Fruit fly (Drosophila melanogaster): ENCODE results near the gene CG6985.

The CG6985 gene

dm6 chr3R:22740930-22741329 lies at the start of gene CG6985, which contains the start of gene Dcr-1:
Gene CG6985 (plus strand): TSS chr3R:22741150.
Gene Dcr-1 (minus strand): TSS chr3R:22741091.
- TF ChIP-seq toe (GFP tag; optimal IDR thresholded peaks at IDR 0.05) (no peak), Hr96 (GFP tag; optimal IDR thresholded peaks at IDR 0.05) (no peak), bab1 (GFP tag; optimal IDR thresholded peaks at IDR 0.05) (no peak), CG12768 (GFP tag; optimal IDR thresholded peaks at IDR 0.05) (no peak), Mnt (GFP tag; optimal IDR thresholded peaks at IDR 0.05) (no peak), tj (GFP tag; optimal IDR thresholded peaks at IDR 0.05) (no peak), CG14711 (tag; optimal IDR thresholded peaks at IDR 0.05) (no peak), CG7045 (GFP tag; optimal IDR thresholded peaks at IDR 0.05) (no peak), kay (GFP tag; ENCODE audit: borderline replicate concordance) (no peak), CG11617 (GFP tag; optimal IDR thresholded peaks at IDR 0.05) (no peak), ovo (GFP tag; optimal IDR thresholded peaks at IDR 0.05) (no peak), Crg-1 (GFP tag; optimal IDR thresholded peaks at IDR 0.05) (no peak), cic (GFP tag; optimal IDR thresholded peaks at IDR 0.05) (no peak), CG33017 (tag; optimal IDR thresholded peaks at IDR 0.05) (no peak), Clk (GFP tag; optimal IDR thresholded peaks at IDR 0.05) (no peak), cnc (optimal IDR thresholded peaks at IDR 0.05) (no peak), pad (GFP tag; optimal IDR thresholded peaks at IDR 0.05) (no peak)

dm6 chr3R:22694659-22695058 lies 46.3 kb upstream of the CG6985 start, which contains the start of gene cd:
Gene cd (plus strand): TSS chr3R:22694959.
- TF ChIP-seq CG14711 (tag; optimal IDR thresholded peaks at IDR 0.05) (no peak), Clk (GFP tag; optimal IDR thresholded peaks at IDR 0.05) (no peak), ovo (GFP tag; optimal IDR thresholded peaks at IDR 0.05) (no peak), bab1 (GFP tag; optimal IDR thresholded peaks at IDR 0.05) (no peak), kay (GFP tag; ENCODE audit: borderline replicate concordance) (no peak), pad (GFP tag; optimal IDR thresholded peaks at IDR 0.05) (no peak)

DNA sequence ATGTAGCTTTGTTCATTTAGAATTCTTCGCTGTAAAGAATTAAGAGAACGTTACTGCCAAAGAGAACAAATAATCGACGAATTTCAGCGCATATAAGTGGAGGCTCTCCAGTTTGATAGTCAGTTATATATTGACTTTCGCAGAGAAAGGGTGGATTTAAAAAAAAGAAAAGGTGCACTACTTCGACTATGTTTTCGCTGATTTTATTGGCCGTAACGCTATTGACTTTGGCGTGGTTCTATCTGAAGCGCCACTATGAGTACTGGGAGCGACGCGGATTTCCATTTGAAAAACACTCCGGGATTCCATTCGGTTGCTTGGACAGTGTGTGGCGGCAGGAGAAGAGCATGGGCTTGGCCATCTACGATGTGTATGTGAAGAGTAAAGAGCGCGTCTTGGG lies 42.7 kb upstream of the CG6985 start, which contains the start of gene Cyp6d4:
Gene Cyp6d4 (plus strand): TSS at position 112 of the 400 bp plus-strand sequence.
- TF ChIP-seq bab1 (GFP tag; optimal IDR thresholded peaks at IDR 0.05) (peak; percentile 11), tj (GFP tag; optimal IDR thresholded peaks at IDR 0.05) (no peak), Hr96 (GFP tag; optimal IDR thresholded peaks at IDR 0.05) (no peak)

- no peak for TF ChIP-seq tj (GFP tag; optimal IDR thresholded peaks at IDR 0.05)
- TF ChIP-seq CG11617 (GFP tag; optimal IDR thresholded peaks at IDR 0.05), result no peak
- no peak for TF ChIP-seq CG12768 (GFP tag; optimal IDR thresholded peaks at IDR 0.05)
- no peak for TF ChIP-seq CG33017 (tag; optimal IDR thresholded peaks at IDR 0.05)
- TF ChIP-seq Hr96 (GFP tag; optimal IDR thresholded peaks at IDR 0.05), result no peak
- no peak for TF ChIP-seq CG7045 (GFP tag; optimal IDR thresholded peaks at IDR 0.05)
- no peak for TF ChIP-seq kay (GFP tag; ENCODE audit: borderline replicate concordance)
- no peak for TF ChIP-seq CG7101 (tag; optimal IDR thresholded peaks at IDR 0.05)
- no peak for TF ChIP-seq CG14711 (tag; optimal IDR thresholded peaks at IDR 0.05)
- TF ChIP-seq toe (GFP tag; optimal IDR thresholded peaks at IDR 0.05), result no peak
- TF ChIP-seq ovo (GFP tag; optimal IDR thresholded peaks at IDR 0.05), result no peak
Measured at dm6 chr3R:22701793-22702192, 39.2 kb upstream of the CG6985 start, which contains the start of the genes CG6972 and CCAP. Gene CG6972 (plus strand): TSS chr3R:22702007. Gene CCAP (minus strand): TSS chr3R:22702084.

- TF ChIP-seq Hr96 (GFP tag; optimal IDR thresholded peaks at IDR 0.05) (no peak), Mnt (GFP tag; optimal IDR thresholded peaks at IDR 0.05) (no peak), kay (GFP tag; ENCODE audit: borderline replicate concordance) (no peak), toe (GFP tag; optimal IDR thresholded peaks at IDR 0.05) (no peak), cic (GFP tag; optimal IDR thresholded peaks at IDR 0.05) (no peak), CG12768 (GFP tag; optimal IDR thresholded peaks at IDR 0.05) (no peak), ovo (GFP tag; optimal IDR thresholded peaks at IDR 0.05) (no peak), CG1620 (GFP tag; optimal IDR thresholded peaks at IDR 0.05) (no peak), CG33017 (tag; optimal IDR thresholded peaks at IDR 0.05) (no peak), Clk (GFP tag; optimal IDR thresholded peaks at IDR 0.05) (no peak), CG7045 (GFP tag; optimal IDR thresholded peaks at IDR 0.05) (no peak), Crg-1 (GFP tag; optimal IDR thresholded peaks at IDR 0.05) (no peak), pad (GFP tag; optimal IDR thresholded peaks at IDR 0.05) (no peak), CG7101 (tag; optimal IDR thresholded peaks at IDR 0.05) (no peak), CG11617 (GFP tag; optimal IDR thresholded peaks at IDR 0.05) (no peak), bab1 (GFP tag; optimal IDR thresholded peaks at IDR 0.05) (no peak), CG14711 (tag; optimal IDR thresholded peaks at IDR 0.05) (no peak), CG5204 (GFP tag; optimal IDR thresholded peaks at IDR 0.05) (no peak), tj (GFP tag; optimal IDR thresholded peaks at IDR 0.05) (no peak), cnc (optimal IDR thresholded peaks at IDR 0.05) (no peak)
Measured at dm6 chr3R:22707178-22707577, 33.8 kb upstream of the CG6985 start, which contains the start of gene CG13842. Gene CG13842 (minus strand): TSS chr3R:22707278.

DNA sequence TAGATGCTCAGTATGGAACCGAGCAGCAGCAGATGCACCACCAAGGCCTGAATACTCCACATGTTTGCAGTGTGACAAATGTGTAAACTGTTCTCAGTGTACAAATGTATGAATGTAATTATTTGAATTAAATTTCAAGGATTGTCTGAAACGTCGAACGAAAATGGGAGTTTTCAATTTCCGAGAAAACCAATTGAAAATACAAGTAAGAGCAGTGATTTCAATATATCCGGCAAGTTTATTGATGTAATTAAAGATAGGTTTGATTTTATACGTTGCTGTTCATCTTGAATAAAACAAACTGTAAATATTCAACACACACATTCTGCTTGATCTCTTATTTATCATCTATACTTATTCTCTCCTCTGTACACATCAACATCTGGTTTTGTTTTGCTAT lies 30.3 kb upstream of the CG6985 start, which contains the start of gene CG4907:
Gene CG4907 (minus strand): TSS at position 101 of the 400 bp plus-strand sequence.
- TF ChIP-seq CG11617 (GFP tag; optimal IDR thresholded peaks at IDR 0.05), result no peak
- TF ChIP-seq cnc (optimal IDR thresholded peaks at IDR 0.05), result no peak
- no peak for TF ChIP-seq pad (GFP tag; optimal IDR thresholded peaks at IDR 0.05)
- no peak for TF ChIP-seq CG7045 (GFP tag; optimal IDR thresholded peaks at IDR 0.05)
- no peak for TF ChIP-seq ovo (GFP tag; optimal IDR thresholded peaks at IDR 0.05)
- no peak for TF ChIP-seq CG7101 (tag; optimal IDR thresholded peaks at IDR 0.05)
- no peak for TF ChIP-seq Hr96 (GFP tag; optimal IDR thresholded peaks at IDR 0.05)
- no peak for TF ChIP-seq CG14711 (tag; optimal IDR thresholded peaks at IDR 0.05)
- no peak for TF ChIP-seq kay (GFP tag; ENCODE audit: borderline replicate concordance)
- no peak for TF ChIP-seq CG5204 (GFP tag; optimal IDR thresholded peaks at IDR 0.05)

- TF ChIP-seq CG11617 (GFP tag; optimal IDR thresholded peaks at IDR 0.05), result no peak
- no peak for TF ChIP-seq CG5204 (GFP tag; optimal IDR thresholded peaks at IDR 0.05)
- TF ChIP-seq CG7101 (tag; optimal IDR thresholded peaks at IDR 0.05), result no peak
- no peak for TF ChIP-seq toe (GFP tag; optimal IDR thresholded peaks at IDR 0.05)
- no peak for TF ChIP-seq tj (GFP tag; optimal IDR thresholded peaks at IDR 0.05)
- no peak for TF ChIP-seq CG12768 (GFP tag; optimal IDR thresholded peaks at IDR 0.05)
- no peak for TF ChIP-seq kay (GFP tag; ENCODE audit: borderline replicate concordance)
- no peak for TF ChIP-seq CG1620 (GFP tag; optimal IDR thresholded peaks at IDR 0.05)
- TF ChIP-seq Mnt (GFP tag; optimal IDR thresholded peaks at IDR 0.05), result no peak
- TF ChIP-seq ovo (GFP tag; optimal IDR thresholded peaks at IDR 0.05), result no peak
Measured at dm6 chr3R:22717863-22718262, 23.1 kb upstream of the CG6985 start.

Measured in whole organism, adult.